Worm (Caenorhabditis elegans) whole organism, late embryonic: ENCODE measurements around the gene rnp-9.

Experiments
- K02D7.2 ChIP-seq: sonication (generic microtip); optimal IDR thresholded peaks from 2 replicates; lab custom pipeline; 2017; ENCODE audit warnings: mild to moderate bottlenecking, missing genetic modification characterization, missing compliant biosample characterization
- K09A11.1 ChIP-seq: sonication (generic microtip); optimal IDR thresholded peaks from 2 replicates; lab custom pipeline; 2017; ENCODE audit warnings: antibody characterized with exemption, mild to moderate bottlenecking, missing genetic modification characterization, missing compliant biosample characterization; ENCODE audit not compliant: insufficient read depth
- ama-1 ChIP-seq: fragments of 150-350 bp; optimal IDR thresholded peaks from 2 replicates; lab custom pipeline; 2014
- ceh-48 ChIP-seq: sonication (generic microtip); optimal IDR thresholded peaks from 2 replicates; lab custom pipeline; 2016; ENCODE audit warnings: missing genetic modification characterization, inconsistent platforms, missing compliant biosample characterization
- ceh-6 ChIP-seq: fragments of 200-800 bp; sonication (Bioruptor generic); optimal IDR thresholded peaks from 2 replicates; lab custom pipeline; 2018; ENCODE audit warnings: mild to moderate bottlenecking, missing genetic modification characterization, missing compliant biosample characterization
- elt-4 ChIP-seq: sonication (generic microtip); optimal IDR thresholded peaks from 2 replicates; lab custom pipeline; 2016; ENCODE audit warnings: missing genetic modification characterization, missing compliant biosample characterization
- eyg-1 ChIP-seq: sonication (generic microtip); optimal IDR thresholded peaks from 2 replicates; lab custom pipeline; 2016; ENCODE audit warnings: missing genotype, missing genetic modification characterization, missing compliant biosample characterization
- fkh-10 ChIP-seq: fragments of 150-350 bp; optimal IDR thresholded peaks from 2 replicates; lab custom pipeline; 2014; ENCODE audit warnings: missing biosample characterization, missing genetic modification reagents, missing genetic modification characterization
- gmeb-2 ChIP-seq: sonication (generic microtip); optimal IDR thresholded peaks from 2 replicates; lab custom pipeline; 2016; ENCODE audit warnings: missing genetic modification characterization, inconsistent platforms, missing compliant biosample characterization
- lin-11 ChIP-seq: fragments of 200-800 bp; sonication (Bioruptor generic); optimal IDR thresholded peaks from 2 replicates; lab custom pipeline; 2018; ENCODE audit warnings: mild to moderate bottlenecking, missing genetic modification characterization, missing compliant biosample characterization
- nhr-11 ChIP-seq: fragments of 150-350 bp; optimal IDR thresholded peaks from 2 replicates; lab custom pipeline; 2014; ENCODE audit warnings: missing biosample characterization, missing genetic modification characterization
- npax-4 ChIP-seq: sonication (generic microtip); optimal IDR thresholded peaks from 2 replicates; lab custom pipeline; 2016; ENCODE audit warnings: missing genetic modification characterization, missing compliant biosample characterization
- pat-9 ChIP-seq: fragments of 200-800 bp; sonication (Bioruptor generic); optimal IDR thresholded peaks from 2 replicates; lab custom pipeline; 2018; ENCODE audit warnings: mild to moderate bottlenecking, missing genetic modification characterization, moderate library complexity, missing compliant biosample characterization
- pha-4 ChIP-seq: fragments of 150-350 bp; optimal IDR thresholded peaks from 2 replicates; lab custom pipeline; 2018; ENCODE audit warnings: missing biosample characterization, missing genetic modification reagents, missing genetic modification characterization

DNA sequence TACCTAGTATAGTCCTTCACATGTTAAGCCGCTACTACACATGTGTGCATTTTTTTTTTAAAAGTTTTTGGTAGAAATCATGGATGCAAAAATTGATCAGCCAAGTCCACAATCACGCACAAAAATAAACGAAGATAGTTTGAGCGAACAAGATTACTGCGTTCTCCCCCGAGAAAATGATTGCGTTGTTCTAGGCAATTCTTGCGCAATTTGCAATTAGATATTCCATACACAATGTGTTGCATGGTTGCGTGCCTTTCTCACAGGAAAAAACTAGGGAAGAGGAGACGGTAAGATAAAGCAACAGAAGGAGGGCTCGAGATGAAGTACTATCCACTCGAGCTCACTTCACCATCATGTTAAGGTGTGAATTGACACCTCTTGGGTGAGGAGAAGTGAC is 38.9 kb downstream of the rnp-9 start:
- TF ChIP-seq K02D7.2 (tag; lab: Kevin White, UChicago) (no peak), pha-4 (no peak), ama-1 (lab: Kevin White, UChicago) (no peak), nhr-11 (tag; lab: Kevin White, UChicago) (no peak), elt-4 (no peak), ceh-6 (GFP tag; lab: Kevin White, UChicago) (no peak), npax-4 (tag; lab: Kevin White, UChicago) (no peak), lin-11 (no peak), K09A11.1 (tag; lab: Kevin White, UChicago) (no peak), eyg-1 (tag; lab: Kevin White, UChicago) (no peak), pat-9 (no peak), ceh-48 (tag; lab: Kevin White, UChicago) (no peak), gmeb-2 (tag; lab: Kevin White, UChicago) (no peak), fkh-10 (no peak)
